Worm (Caenorhabditis elegans) whole organism, L2 larva: ENCODE data around the gene C30A5.16.

Source experiments
- C34F6.9 ChIP-seq: fragments of 150-350 bp; optimal IDR thresholded peaks from 2 replicates; lab custom pipeline; 2014; ENCODE audit warnings: missing biosample characterization, missing genetic modification characterization
- F13H6.1 ChIP-seq: sonication (generic microtip); optimal IDR thresholded peaks from 2 replicates; lab custom pipeline; 2016; ENCODE audit warnings: missing genetic modification characterization, missing compliant biosample characterization
- R02D3.7 ChIP-seq: fragments of 150-350 bp; optimal IDR thresholded peaks from 2 replicates; lab custom pipeline; 2014; ENCODE audit warnings: missing biosample characterization, missing genetic modification characterization
- Y55F3AM.14 ChIP-seq: fragments of 200-800 bp; sonication (Bioruptor generic); optimal IDR thresholded peaks from 2 replicates; lab custom pipeline; 2018; ENCODE audit warnings: mild to moderate bottlenecking, missing genetic modification characterization, missing compliant biosample characterization
- ZK546.5 ChIP-seq: sonication (generic microtip); optimal IDR thresholded peaks from 2 replicates; lab custom pipeline; 2017; ENCODE audit warnings: missing biosample characterization, missing genetic modification characterization
- alr-1 ChIP-seq: fragments of 150-350 bp; optimal IDR thresholded peaks from 2 replicates; lab custom pipeline; 2014; ENCODE audit warnings: missing biosample characterization, missing genetic modification characterization
- aly-2 ChIP-seq: fragments of 150-350 bp; optimal IDR thresholded peaks from 2 replicates; lab custom pipeline; 2014; ENCODE audit warnings: missing biosample characterization, missing genetic modification characterization
- ceh-16 ChIP-seq: fragments of 150-350 bp; optimal IDR thresholded peaks from 2 replicates; lab custom pipeline; 2014; ENCODE audit warnings: missing biosample characterization, missing genetic modification characterization
- ceh-82 ChIP-seq: fragments of 150-350 bp; optimal IDR thresholded peaks from 2 replicates; lab custom pipeline; 2014; ENCODE audit warnings: missing biosample characterization, missing genetic modification characterization
- crh-2 ChIP-seq: sonication (generic microtip); optimal IDR thresholded peaks from 2 replicates; lab custom pipeline; 2017; ENCODE audit warnings: missing biosample characterization, missing genetic modification characterization
- egl-27 ChIP-seq: sonication (generic microtip); optimal IDR thresholded peaks from 3 replicates; lab custom pipeline; 2017; ENCODE audit warnings: missing biosample characterization, missing genetic modification reagents, missing genetic modification characterization
- elt-1 ChIP-seq: fragments of 150-350 bp; optimal IDR thresholded peaks from 2 replicates; lab custom pipeline; 2014; ENCODE audit warnings: missing biosample characterization, missing genetic modification characterization
- elt-3 ChIP-seq: sonication (generic microtip); optimal IDR thresholded peaks from 2 replicates; lab custom pipeline; 2017; ENCODE audit warnings: missing biosample characterization, missing genetic modification characterization
- fos-1 ChIP-seq: fragments of 150-350 bp; optimal IDR thresholded peaks from 2 replicates; lab custom pipeline; 2014; ENCODE audit warnings: missing biosample characterization, missing genetic modification characterization
- gmeb-1 ChIP-seq: fragments of 150-350 bp; optimal IDR thresholded peaks from 2 replicates; lab custom pipeline; 2014; ENCODE audit warnings: missing biosample characterization, missing genetic modification characterization
- lin-11 ChIP-seq: fragments of 150-350 bp; sonication (generic microtip); optimal IDR thresholded peaks from 2 replicates; lab custom pipeline; 2014; ENCODE audit warnings: missing biosample characterization, missing genetic modification characterization, inconsistent platforms, mixed read lengths
- lin-13 ChIP-seq: fragments of 150-350 bp; optimal IDR thresholded peaks from 2 replicates; lab custom pipeline; 2014; ENCODE audit warnings: missing biosample characterization, missing genetic modification reagents, missing genetic modification characterization
- lin-39 ChIP-seq: fragments of 150-350 bp; optimal IDR thresholded peaks from 2 replicates; lab custom pipeline; 2014; ENCODE audit warnings: missing biosample characterization, missing genetic modification reagents, missing genetic modification characterization
- lsy-2 ChIP-seq, 2 experiments: fragments of 150-350 bp in 1 of 2; sonication (generic microtip) in 1 of 2; optimal IDR thresholded peaks; 2 replicates each; lab custom pipeline; 2014 to 2017; ENCODE audit warnings: missing biosample characterization in 2 of 2, missing genetic modification characterization in 2 of 2
- mab-5 ChIP-seq: fragments of 150-350 bp; optimal IDR thresholded peaks from 2 replicates; lab custom pipeline; 2014; ENCODE audit warnings: missing biosample characterization, missing genetic modification characterization
- mbf-1 ChIP-seq: sonication (generic microtip); optimal IDR thresholded peaks from 2 replicates; lab custom pipeline; 2017; ENCODE audit warnings: missing biosample characterization, missing genetic modification characterization
- nhr-11 ChIP-seq: fragments of 150-350 bp; optimal IDR thresholded peaks from 2 replicates; lab custom pipeline; 2014; ENCODE audit warnings: missing biosample characterization, missing genetic modification characterization
- nhr-12 ChIP-seq: fragments of 150-350 bp; optimal IDR thresholded peaks from 2 replicates; lab custom pipeline; 2014; ENCODE audit warnings: missing biosample characterization, missing genetic modification characterization
- nhr-129 ChIP-seq: fragments of 150-350 bp; optimal IDR thresholded peaks from 2 replicates; lab custom pipeline; 2014; ENCODE audit warnings: missing biosample characterization, missing genetic modification characterization
- nhr-21 ChIP-seq: fragments of 150-350 bp; optimal IDR thresholded peaks from 2 replicates; lab custom pipeline; 2014; ENCODE audit warnings: missing biosample characterization, missing genetic modification characterization
- nhr-23 ChIP-seq: fragments of 150-350 bp; optimal IDR thresholded peaks from 2 replicates; lab custom pipeline; 2014; ENCODE audit warnings: missing biosample characterization, missing genetic modification reagents, missing genetic modification characterization
- nhr-237 ChIP-seq: fragments of 150-350 bp; optimal IDR thresholded peaks from 2 replicates; lab custom pipeline; 2014; ENCODE audit warnings: missing biosample characterization, missing genetic modification characterization
- nhr-25 ChIP-seq: fragments of 150-350 bp; sonication (generic microtip); optimal IDR thresholded peaks from 3 replicates; lab custom pipeline; 2014; ENCODE audit warnings: missing biosample characterization, missing genetic modification characterization
- nhr-6 ChIP-seq: fragments of 150-350 bp; optimal IDR thresholded peaks from 2 replicates; lab custom pipeline; 2014; ENCODE audit warnings: missing biosample characterization, missing genetic modification characterization
- nhr-77 ChIP-seq: fragments of 150-350 bp; optimal IDR thresholded peaks from 2 replicates; lab custom pipeline; 2014; ENCODE audit warnings: missing biosample characterization, missing genetic modification characterization
- sem-4 ChIP-seq: fragments of 150-350 bp; optimal IDR thresholded peaks from 2 replicates; lab custom pipeline; 2014; ENCODE audit warnings: missing biosample characterization, missing genetic modification reagents, missing genetic modification characterization
- skn-1 ChIP-seq: sonication (generic microtip); optimal IDR thresholded peaks from 2 replicates; lab custom pipeline; 2017; ENCODE audit warnings: missing biosample characterization, missing genetic modification characterization
- sma-3 ChIP-seq: sonication (generic microtip); optimal IDR thresholded peaks from 2 replicates; lab custom pipeline; 2016; ENCODE audit warnings: missing genetic modification reagents, missing genetic modification characterization, missing compliant biosample characterization
- sma-9 ChIP-seq, 2 experiments: fragments of 150-350 bp in 1 of 2; sonication (generic microtip) in 1 of 2; optimal IDR thresholded peaks; 2 replicates each; lab custom pipeline; 2014 to 2016; ENCODE audit warnings: missing genetic modification characterization in 2 of 2, mild to moderate bottlenecking in 1 of 2, missing biosample characterization in 1 of 2, missing compliant biosample characterization in 1 of 2, missing genetic modification reagents in 1 of 2, moderate library complexity in 1 of 2
- snpc-4 ChIP-seq: fragments of 150-350 bp; optimal IDR thresholded peaks from 2 replicates; lab custom pipeline; 2014; ENCODE audit warnings: missing biosample characterization, missing genetic modification characterization
- unc-39 ChIP-seq: fragments of 150-350 bp; optimal IDR thresholded peaks from 2 replicates; lab custom pipeline; 2014; ENCODE audit warnings: missing biosample characterization, missing genetic modification characterization
- unc-55 ChIP-seq: fragments of 150-350 bp; sonication (generic microtip); optimal IDR thresholded peaks from 3 replicates; lab custom pipeline; 2014; ENCODE audit warnings: missing biosample characterization, missing genetic modification reagents, missing genetic modification characterization
- unc-62 ChIP-seq: fragments of 150-350 bp; optimal IDR thresholded peaks from 2 replicates; lab custom pipeline; 2014; ENCODE audit warnings: missing biosample characterization, missing genetic modification reagents, missing genetic modification characterization
- zag-1 ChIP-seq: fragments of 150-350 bp; optimal IDR thresholded peaks from 2 replicates; lab custom pipeline; 2014; ENCODE audit warnings: missing biosample characterization, missing genetic modification characterization
- ztf-1 ChIP-seq: fragments of 200-800 bp; sonication (Bioruptor generic); conservative IDR thresholded peaks from 2 replicates; pipeline ENCODE4 v1.3.6; 2022; ENCODE audit warnings: missing genetic modification characterization, missing compliant biosample characterization
- ztf-11 ChIP-seq: sonication (generic microtip); optimal IDR thresholded peaks from 2 replicates; lab custom pipeline; 2017; ENCODE audit warnings: missing biosample characterization, missing genetic modification characterization
- ztf-4 ChIP-seq: fragments of 150-350 bp; optimal IDR thresholded peaks from 2 replicates; lab custom pipeline; 2014; ENCODE audit warnings: missing biosample characterization, missing genetic modification characterization

The C30A5.16 gene

ce11 chrIII:8244052-8244451 lies 26.0 kb downstream of the C30A5.16 start, which contains the start of the genes pbs-6 and cids-1:
Gene pbs-6, minus strand, starts transcription at chrIII:8244092.
Gene cids-1, plus strand, starts transcription at chrIII:8244445.
- TF ChIP-seq unc-55 (GFP tag; lab: Kevin White, UChicago) (peak; percentile 47), nhr-129 (tag; lab: Kevin White, UChicago) (peak; percentile 21), Y55F3AM.14 (GFP tag; lab: Kevin White, UChicago) (no peak), skn-1 (tag; lab: Kevin White, UChicago) (no peak), C34F6.9 (tag; lab: Kevin White, UChicago) (peak; percentile 16), lsy-2 (tag; optimal IDR thresholded peaks at IDR 0.05; lab: Kevin White, UChicago) (peak in 1 of 2 experiments; percentile 51)

ce11 chrIII:8245591-8245990 lies 27.6 kb downstream of the C30A5.16 start, which contains the start of gene C02F5.3:
Gene C02F5.3, plus strand, starts transcription at chrIII:8245891.
- TF ChIP-seq nhr-23 (no peak), sem-4 (no peak), ZK546.5 (tag; lab: Kevin White, UChicago) (no peak), nhr-25 (tag; lab: Kevin White, UChicago) (no peak), F13H6.1 (tag; lab: Kevin White, UChicago) (no peak), mbf-1 (tag; lab: Kevin White, UChicago) (no peak)
- TF ChIP-seq, all 48 proteins: peak for 0

ce11 chrIII:8247051-8247450 lies 29.0 kb downstream of the C30A5.16 start, which contains the start of gene C02F5.13:
Gene C02F5.13, plus strand, starts transcription at chrIII:8247351.
- TF ChIP-seq elt-1 (tag; lab: Kevin White, UChicago) (no peak), nhr-129 (tag; lab: Kevin White, UChicago) (no peak)

- TF ChIP-seq ZK546.5 (tag; lab: Kevin White, UChicago): no peak
- TF ChIP-seq nhr-23: no peak
- TF ChIP-seq ztf-11: no peak
- TF ChIP-seq egl-27 (tag; lab: Kevin White, UChicago): no peak
- TF ChIP-seq ztf-1 (GFP tag; lab: Robert Waterston, UW): no peak
- no peak for TF ChIP-seq R02D3.7 (tag; lab: Kevin White, UChicago)
- no peak for TF ChIP-seq unc-62
- no peak for TF ChIP-seq nhr-12
- no peak for TF ChIP-seq nhr-6 (tag; lab: Kevin White, UChicago)
- TF ChIP-seq ceh-16 (tag; lab: Kevin White, UChicago): no peak
- TF ChIP-seq ztf-4: no peak
- TF ChIP-seq zag-1 (tag; lab: Kevin White, UChicago): no peak
- no peak for TF ChIP-seq mab-5
- TF ChIP-seq nhr-21: no peak
- TF ChIP-seq, all 48 proteins: peak for 0
Measured at ce11 chrIII:8249381-8249780, 31.4 kb downstream of the C30A5.16 start, which contains the start of the genes C02F5.10 and C02F5.2. Gene C02F5.10, minus strand, starts transcription at chrIII:8249481. Gene C02F5.2, plus strand, starts transcription at chrIII:8249619.

ce11 chrIII:8250007-8250683 lies 32.1 kb downstream of the C30A5.16 start, which contains the start of gene knl-1:
Gene knl-1, plus strand, starts transcription at chrIII:8250632.
- TF ChIP-seq nhr-11 (tag; lab: Kevin White, UChicago): no peak
- no peak for TF ChIP-seq nhr-6 (tag; lab: Kevin White, UChicago)
- no peak for TF ChIP-seq lin-39
- no peak for TF ChIP-seq aly-2
- no peak for TF ChIP-seq Y55F3AM.14 (GFP tag; lab: Kevin White, UChicago)
- no peak for TF ChIP-seq F13H6.1 (tag; lab: Kevin White, UChicago)
- no peak for TF ChIP-seq sem-4
- TF ChIP-seq ztf-4: no peak
- peak; percentile 65 for TF ChIP-seq C34F6.9 (tag; lab: Kevin White, UChicago)
- TF ChIP-seq unc-39: no peak
- TF ChIP-seq ztf-1 (GFP tag; lab: Robert Waterston, UW): no peak
- TF ChIP-seq ZK546.5 (tag; lab: Kevin White, UChicago): no peak
- TF ChIP-seq nhr-25 (tag; lab: Kevin White, UChicago): no peak
- no peak for TF ChIP-seq lin-13 (GFP tag; lab: Kevin White, UChicago)
- TF ChIP-seq alr-1 (tag; lab: Kevin White, UChicago): no peak
- no peak for TF ChIP-seq lin-11 (tag; lab: Kevin White, UChicago)
- TF ChIP-seq nhr-77: no peak
- no peak for TF ChIP-seq ztf-11
- TF ChIP-seq lsy-2 (tag; optimal IDR thresholded peaks at IDR 0.05; lab: Kevin White, UChicago): peak in 1 of 2 experiments; percentile 72
- TF ChIP-seq gmeb-1: peak; percentile 73
- TF ChIP-seq nhr-129 (tag; lab: Kevin White, UChicago): peak; percentile 76
- TF ChIP-seq snpc-4 (tag; lab: Kevin White, UChicago): peak; percentile 9
- no peak for TF ChIP-seq egl-27 (tag; lab: Kevin White, UChicago)
- no peak for TF ChIP-seq mab-5
- no peak for TF ChIP-seq unc-62
- peak; percentile 2 for TF ChIP-seq fos-1 (tag; lab: Kevin White, UChicago)
- TF ChIP-seq sma-3: no peak
- no peak for TF ChIP-seq nhr-21
- no peak for TF ChIP-seq ceh-82 (tag; lab: Kevin White, UChicago)
- TF ChIP-seq skn-1 (tag; lab: Kevin White, UChicago): no peak
- no peak for TF ChIP-seq elt-3 (tag; lab: Kevin White, UChicago)
- TF ChIP-seq nhr-237 (tag; lab: Kevin White, UChicago): no peak
- TF ChIP-seq crh-2 (tag; lab: Kevin White, UChicago): peak; percentile 7
- TF ChIP-seq sma-9 (GFP tag; optimal IDR thresholded peaks at IDR 0.05; lab: Kevin White, UChicago): no peak
- TF ChIP-seq sma-9 (tag; optimal IDR thresholded peaks at IDR 0.05; lab: Kevin White, UChicago): no peak
